Fruit fly (Drosophila melanogaster) whole organism, embryonic: ENCODE data around the gene Kdm2.

Source experiments
- Atf-2 ChIP-seq: fragments of 200-800 bp; sonication (Bioruptor generic); optimal IDR thresholded peaks from 2 replicates; lab custom pipeline; 2016; ENCODE audit warnings: missing biosample characterization, missing genetic modification characterization
- Atf3 ChIP-seq: fragments of 200-800 bp; sonication (Bioruptor generic); optimal IDR thresholded peaks from 3 replicates; lab custom pipeline; 2016; ENCODE audit warnings: missing biosample characterization, missing genetic modification characterization
- CG11456 ChIP-seq: fragments of 200-800 bp; sonication (Bioruptor generic); IDR thresholded peaks from 3 replicates; pipeline ENCODE4 v1.3.6; 2022; ENCODE audit warnings: missing biosample characterization, missing genetic modification characterization
- CG13123 ChIP-seq: fragments of 200-800 bp; sonication (Bioruptor generic); optimal IDR thresholded peaks from 2 replicates; lab custom pipeline; 2016; ENCODE audit warnings: missing biosample characterization, missing genetic modification characterization
- CG14014 ChIP-seq: fragments of 200-800 bp; sonication (Bioruptor generic); IDR thresholded peaks from 2 replicates; pipeline ENCODE4 v1.3.6; 2022; ENCODE audit warnings: missing biosample characterization, missing genetic modification characterization
- CG1603 ChIP-seq: fragments of 200-800 bp; sonication (Bioruptor generic); optimal IDR thresholded peaks from 2 replicates; lab custom pipeline; 2019; ENCODE audit warnings: missing biosample characterization, mild to moderate bottlenecking, missing genetic modification characterization, moderate library complexity
- CG16813 ChIP-seq: fragments of 200-800 bp; sonication (Bioruptor generic); IDR thresholded peaks from 3 replicates; pipeline ENCODE4 v1.3.6; 2022; ENCODE audit warnings: missing biosample characterization, missing genetic modification characterization; ENCODE audit not compliant: partially characterized antibody
- CG17328 ChIP-seq: fragments of 200-800 bp; sonication (Bioruptor generic); IDR thresholded peaks from 2 replicates; pipeline ENCODE4 v1.3.6; 2022; ENCODE audit warnings: missing biosample characterization, missing genetic modification characterization
- CG2678 ChIP-seq: fragments of 200-800 bp; sonication (Bioruptor generic); optimal IDR thresholded peaks from 3 replicates; lab custom pipeline; 2019; ENCODE audit warnings: missing biosample characterization, mild to moderate bottlenecking, missing genetic modification characterization, moderate library complexity
- CG30403 ChIP-seq: fragments of 200-800 bp; sonication (Bioruptor generic); optimal IDR thresholded peaks from 3 replicates; lab custom pipeline; 2016; ENCODE audit warnings: missing biosample characterization, missing genetic modification characterization
- CG31224 ChIP-seq: fragments of 200-800 bp; sonication (Bioruptor generic); IDR thresholded peaks from 2 replicates; pipeline ENCODE4 v1.3.6; 2022; ENCODE audit warnings: missing biosample characterization, missing genetic modification characterization
- CG32767 ChIP-seq: fragments of 200-800 bp; sonication (Bioruptor generic); IDR thresholded peaks from 2 replicates; pipeline ENCODE4 v1.3.6; 2022; ENCODE audit warnings: missing biosample characterization, missing genetic modification characterization
- CG4328 ChIP-seq: fragments of 200-800 bp; sonication (Bioruptor generic); optimal IDR thresholded peaks from 3 replicates; lab custom pipeline; 2017; ENCODE audit warnings: missing biosample characterization, missing genetic modification reagents, missing genetic modification characterization
- CG8765 ChIP-seq: fragments of 200-800 bp; sonication (Bioruptor generic); IDR thresholded peaks from 2 replicates; pipeline ENCODE4 v1.3.6; 2022; ENCODE audit warnings: missing biosample characterization, missing genetic modification characterization
- CG9932 ChIP-seq: fragments of 200-800 bp; sonication (Bioruptor generic); IDR thresholded peaks from 2 replicates; pipeline ENCODE4 v1.3.6; 2022; ENCODE audit warnings: missing biosample characterization, missing genetic modification characterization
- Dbx ChIP-seq: fragments of 200-800 bp; sonication (Bioruptor generic); IDR thresholded peaks from 3 replicates; pipeline ENCODE4 v1.3.6; 2022; ENCODE audit warnings: missing biosample characterization, missing genetic modification characterization
- Dip2 ChIP-seq: fragments of 200-800 bp; sonication (Bioruptor generic); IDR thresholded peaks from 2 replicates; pipeline ENCODE4 v1.3.6; 2022; ENCODE audit warnings: missing biosample characterization, missing genetic modification characterization
- HLH54F ChIP-seq: fragments of 200-800 bp; sonication (Bioruptor generic); optimal IDR thresholded peaks from 3 replicates; lab custom pipeline; 2016; ENCODE audit warnings: missing biosample characterization, missing genetic modification characterization
- HmgZ ChIP-seq: fragments of 200-800 bp; sonication (Bioruptor generic); optimal IDR thresholded peaks from 2 replicates; lab custom pipeline; 2018; ENCODE audit warnings: missing biosample characterization, mild to moderate bottlenecking, missing genetic modification characterization
- Myb ChIP-seq: fragments of 200-800 bp; sonication (Bioruptor generic); optimal IDR thresholded peaks from 2 replicates; lab custom pipeline; 2016; ENCODE audit warnings: missing biosample characterization, missing genetic modification characterization
- Nf-YA ChIP-seq: fragments of 200-800 bp; sonication (Bioruptor generic); IDR thresholded peaks from 2 replicates; pipeline ENCODE4 v1.3.6; 2022; ENCODE audit warnings: missing biosample characterization, missing genetic modification characterization
- Opbp ChIP-seq: fragments of 200-800 bp; sonication (Bioruptor generic); IDR thresholded peaks from 3 replicates; pipeline ENCODE4 v1.3.6; 2022; ENCODE audit warnings: missing biosample characterization, missing genetic modification characterization; ENCODE audit not compliant: partially characterized antibody
- Sry-δ ChIP-seq: fragments of 200-800 bp; sonication (Bioruptor generic); optimal IDR thresholded peaks from 2 replicates; lab custom pipeline; 2016; ENCODE audit warnings: missing biosample characterization, missing genetic modification characterization
- aop ChIP-seq: fragments of 200-800 bp; sonication (Bioruptor generic); IDR thresholded peaks from 2 replicates; pipeline ENCODE4 v1.3.6; 2022; ENCODE audit warnings: missing biosample characterization, missing genetic modification characterization
- cad ChIP-seq: fragments of >200 bp; optimal IDR thresholded peaks from 2 replicates; lab custom pipeline; 2017; ENCODE audit warnings: missing biosample characterization, missing genetic modification characterization
- cato ChIP-seq: fragments of 200-800 bp; sonication (Bioruptor generic); optimal IDR thresholded peaks from 2 replicates; lab custom pipeline; 2016; ENCODE audit warnings: missing biosample characterization, missing genetic modification characterization, borderline replicate concordance
- dan ChIP-seq: fragments of 200-800 bp; sonication (Bioruptor generic); IDR thresholded peaks from 2 replicates; pipeline ENCODE4 v1.3.6; 2022; ENCODE audit warnings: missing biosample characterization, missing genetic modification characterization
- danr ChIP-seq: fragments of 200-800 bp; sonication (Bioruptor generic); IDR thresholded peaks from 2 replicates; pipeline ENCODE4 v1.3.6; 2022; ENCODE audit warnings: missing biosample characterization, missing genetic modification characterization
- ftz-f1 ChIP-seq: fragments of 200-800 bp; sonication (Bioruptor generic); optimal IDR thresholded peaks from 2 replicates; lab custom pipeline; 2016; ENCODE audit warnings: missing biosample characterization, missing genetic modification characterization
- gfzf ChIP-seq: fragments of 200-800 bp; sonication (Bioruptor generic); optimal IDR thresholded peaks from 2 replicates; lab custom pipeline; 2016; ENCODE audit warnings: missing biosample characterization, mild to moderate bottlenecking, missing genetic modification characterization, moderate library complexity
- grn ChIP-seq: fragments of 200-800 bp; sonication (Bioruptor generic); optimal IDR thresholded peaks from 3 replicates; lab custom pipeline; 2017; ENCODE audit warnings: missing biosample characterization, missing genetic modification characterization
- h ChIP-seq: fragments of >200 bp; optimal IDR thresholded peaks from 2 replicates; lab custom pipeline; 2017
- hb ChIP-seq: fragments of 200-800 bp; sonication (Bioruptor generic); IDR thresholded peaks from 3 replicates; pipeline ENCODE4 v1.3.6; 2022; ENCODE audit warnings: missing biosample characterization, missing genetic modification characterization; ENCODE audit not compliant: partially characterized antibody
- hbn ChIP-seq: fragments of 200-800 bp; sonication (Bioruptor generic); IDR thresholded peaks from 2 replicates; pipeline ENCODE4 v1.3.6; 2022; ENCODE audit warnings: missing biosample characterization, missing genetic modification characterization; ENCODE audit not compliant: partially characterized antibody
- jigr1 ChIP-seq: fragments of 200-800 bp; sonication (Bioruptor generic); IDR thresholded peaks from 3 replicates; pipeline ENCODE4 v1.3.6; 2022; ENCODE audit warnings: missing biosample characterization, missing genetic modification characterization
- kah ChIP-seq: fragments of 200-800 bp; sonication (Bioruptor generic); optimal IDR thresholded peaks from 2 replicates; lab custom pipeline; 2018; ENCODE audit warnings: missing biosample characterization, mild to moderate bottlenecking, missing genetic modification characterization
- lab ChIP-seq: fragments of 200-800 bp; sonication (Bioruptor generic); optimal IDR thresholded peaks from 3 replicates; lab custom pipeline; 2017; ENCODE audit warnings: missing biosample characterization, missing genetic modification characterization, mild to moderate bottlenecking, moderate library complexity, missing genetic modification reagents
- lola ChIP-seq, 3 experiments: fragments of >200 bp in 2 of 3; fragments of 200-800 bp in 1 of 3; sonication (Bioruptor generic) in 1 of 3; optimal IDR thresholded peaks; 2 replicates each; lab custom pipeline; 2017 to 2019; ENCODE audit warnings: missing biosample characterization in 3 of 3, missing genetic modification characterization in 3 of 3, mild to moderate bottlenecking in 1 of 3, moderate library complexity in 1 of 3
- mld ChIP-seq: fragments of 200-800 bp; sonication (Bioruptor generic); IDR thresholded peaks from 3 replicates; pipeline ENCODE4 v1.3.6; 2022; ENCODE audit warnings: missing biosample characterization, missing genetic modification characterization; ENCODE audit not compliant: partially characterized antibody
- nerfin-1 ChIP-seq: fragments of 200-800 bp; sonication (Bioruptor generic); optimal IDR thresholded peaks from 3 replicates; lab custom pipeline; 2019; ENCODE audit warnings: missing biosample characterization, mild to moderate bottlenecking, missing genetic modification characterization, moderate library complexity
- odd ChIP-seq: fragments of 200-800 bp; sonication (Bioruptor generic); optimal IDR thresholded peaks from 2 replicates; lab custom pipeline; 2017; ENCODE audit warnings: missing biosample characterization, mild to moderate bottlenecking, missing genetic modification characterization
- org-1 ChIP-seq: fragments of 200-800 bp; sonication (Bioruptor generic); optimal IDR thresholded peaks from 2 replicates; lab custom pipeline; 2017; ENCODE audit warnings: missing biosample characterization, missing genetic modification characterization
- pum ChIP-seq: fragments of 200-800 bp; sonication (Bioruptor generic); optimal IDR thresholded peaks from 2 replicates; lab custom pipeline; 2016; ENCODE audit warnings: missing biosample characterization, missing genetic modification characterization
- run ChIP-seq: fragments of 200-800 bp; sonication (Bioruptor generic); optimal IDR thresholded peaks from 3 replicates; lab custom pipeline; 2018; ENCODE audit warnings: missing biosample characterization, mild to moderate bottlenecking, missing genetic modification characterization
- sens ChIP-seq: fragments of 200-800 bp; sonication (Bioruptor generic); peaks from one replicate; lab custom pipeline; 2016; ENCODE audit warnings: missing biosample characterization, missing genetic modification characterization
- sna ChIP-seq: fragments of 200-800 bp; sonication (Bioruptor generic); IDR thresholded peaks from 2 replicates; pipeline ENCODE4 v1.3.6; 2022; ENCODE audit warnings: missing biosample characterization, missing genetic modification characterization; ENCODE audit not compliant: partially characterized antibody
- tgo ChIP-seq: fragments of 200-800 bp; sonication (Bioruptor generic); IDR thresholded peaks from 3 replicates; pipeline ENCODE4 v1.3.6; 2022; ENCODE audit warnings: missing biosample characterization, missing genetic modification characterization
- tx ChIP-seq: fragments of 200-800 bp; sonication (Bioruptor generic); optimal IDR thresholded peaks from 2 replicates; lab custom pipeline; 2016; ENCODE audit warnings: missing biosample characterization, missing genetic modification characterization
- vvl ChIP-seq: fragments of 200-800 bp; sonication (Bioruptor generic); IDR thresholded peaks from 2 replicates; pipeline ENCODE4 v1.3.6; 2022; ENCODE audit warnings: missing biosample characterization, missing genetic modification characterization
- wor ChIP-seq: fragments of 200-800 bp; sonication (Bioruptor generic); IDR thresholded peaks from 2 replicates; pipeline ENCODE4 v1.3.6; 2022; ENCODE audit warnings: missing biosample characterization, missing genetic modification characterization
- zfh2 ChIP-seq: fragments of 200-800 bp; sonication (Bioruptor generic); optimal IDR thresholded peaks from 2 replicates; lab custom pipeline; 2016; ENCODE audit warnings: missing biosample characterization, missing genetic modification characterization

Gene Kdm2

dm6 chr3R:9013765-9014380, 38.4 kb upstream of the Kdm2 start (continued):
- TF ChIP-seq lola (GFP tag; optimal IDR thresholded peaks at IDR 0.05; lab: Kevin White, UChicago): peak in 1 of 3 experiments; percentile 32
- peak; percentile 22 for TF ChIP-seq Atf-2 (GFP tag; lab: Kevin White, UChicago)
- no peak for TF ChIP-seq lab (GFP tag; lab: Kevin White, UChicago)
- no peak for TF ChIP-seq grn (GFP tag; lab: Kevin White, UChicago)
- TF ChIP-seq CG17328 (GFP tag; lab: Robert Waterston, UW): peak; percentile 46; the same call in 1 of the 2 replicates
- no peak for TF ChIP-seq org-1 (GFP tag; lab: Kevin White, UChicago)
- no peak for TF ChIP-seq kah
- TF ChIP-seq h (lab: Kevin White, UChicago): no peak
- peak; percentile 40 for TF ChIP-seq tx
- TF ChIP-seq Sry-δ: peak; percentile 26
- TF ChIP-seq Myb (GFP tag; lab: Kevin White, UChicago): peak; percentile 55
- TF ChIP-seq hbn: no peak
- peak; percentile 58 for TF ChIP-seq CG9932 (GFP tag; lab: Robert Waterston, UW)
- TF ChIP-seq CG32767: no peak
- no peak for TF ChIP-seq danr (GFP tag; lab: Robert Waterston, UW)
- no peak for TF ChIP-seq Nf-YA (GFP tag; lab: Robert Waterston, UW)
- peak; percentile 41; the same call in 1 of the 3 replicates for TF ChIP-seq Dbx
- TF ChIP-seq CG1603 (tag; lab: Kevin White, UChicago): peak; percentile 70
- TF ChIP-seq gfzf (GFP tag; lab: Kevin White, UChicago): peak; percentile 14
- no peak for TF ChIP-seq jigr1 (GFP tag; lab: Robert Waterston, UW)
- TF ChIP-seq mld (GFP tag; lab: Robert Waterston, UW): no peak
- no peak for TF ChIP-seq run
- peak; percentile 27 for TF ChIP-seq Atf3 (GFP tag; lab: Kevin White, UChicago)
- peak; percentile 76 for TF ChIP-seq HmgZ (tag; lab: Kevin White, UChicago)
- no peak for TF ChIP-seq cato (GFP tag; lab: Kevin White, UChicago)
- TF ChIP-seq odd: no peak
- no peak for TF ChIP-seq hb
- TF ChIP-seq CG16813 (GFP tag; lab: Robert Waterston, UW): no peak
- TF ChIP-seq CG31224 (GFP tag; lab: Robert Waterston, UW): no peak
- no peak for TF ChIP-seq aop (GFP tag; lab: Robert Waterston, UW)
- no peak for TF ChIP-seq CG14014 (GFP tag; lab: Robert Waterston, UW)
- TF ChIP-seq pum (GFP tag; lab: Kevin White, UChicago): peak; percentile 28
- 0 out of 3 replicates have a peak, but pooled peaks have one; percentile 45 for TF ChIP-seq Opbp
- peak; percentile 49 for TF ChIP-seq CG13123
- TF ChIP-seq cad (GFP tag; lab: Kevin White, UChicago): no peak
- no peak for TF ChIP-seq CG8765 (GFP tag; lab: Robert Waterston, UW)
- peak; percentile 12 for TF ChIP-seq CG4328 (GFP tag; lab: Kevin White, UChicago)
- peak; percentile 45; the same call in 2 of the 3 replicates for TF ChIP-seq tgo (GFP tag; lab: Robert Waterston, UW)
- peak; percentile 93 for TF ChIP-seq sens (GFP tag; lab: Kevin White, UChicago)
- 0 out of 2 replicates have a peak, but pooled peaks have one; percentile 46 for TF ChIP-seq sna (GFP tag; lab: Robert Waterston, UW)
- no peak for TF ChIP-seq wor (GFP tag; lab: Robert Waterston, UW)
- TF ChIP-seq CG2678: no peak
- peak; percentile 50 for TF ChIP-seq CG30403 (GFP tag; lab: Kevin White, UChicago)
- peak; percentile 25 for TF ChIP-seq nerfin-1 (tag; lab: Kevin White, UChicago)
- TF ChIP-seq Dip2 (GFP tag; lab: Robert Waterston, UW): no peak
- TF ChIP-seq vvl (GFP tag; lab: Robert Waterston, UW): peak; percentile 48; the same call in 1 of the 2 replicates
- peak; percentile 55 for TF ChIP-seq zfh2 (GFP tag; lab: Kevin White, UChicago)
- TF ChIP-seq dan (GFP tag; lab: Robert Waterston, UW): no peak
- TF ChIP-seq ftz-f1 (GFP tag; lab: Kevin White, UChicago): peak; percentile 71
- peak; percentile 42 for TF ChIP-seq HLH54F (GFP tag; lab: Kevin White, UChicago)
- TF ChIP-seq CG11456: 0 out of 3 replicates have a peak, but pooled peaks have one; percentile 21
